Worm (Caenorhabditis elegans) whole organism, L1 larva: Measurements from ENCODE around the gene AC3.12.

Experiments
- mdl-1 ChIP-seq, 2 experiments: fragments of 150-350 bp; optimal IDR thresholded peaks; 2 replicates each; lab custom pipeline; 2014 to 2017; ENCODE audit warnings: missing biosample characterization in 2 of 2, missing genetic modification characterization in 2 of 2, inconsistent platforms in 1 of 2
- swsn-7 ChIP-seq: sonication (generic microtip); optimal IDR thresholded peaks from 2 replicates; lab custom pipeline; 2016; ENCODE audit warnings: missing genetic modification characterization, missing compliant biosample characterization
- xbp-1 ChIP-seq: sonication (generic microtip); optimal IDR thresholded peaks from 2 replicates; lab custom pipeline; 2016; ENCODE audit warnings: missing genetic modification characterization, missing compliant biosample characterization
- zag-1 ChIP-seq: fragments of 150-350 bp; optimal IDR thresholded peaks from 2 replicates; lab custom pipeline; 2014; ENCODE audit warnings: missing biosample characterization, missing genetic modification characterization

- TF ChIP-seq swsn-7 (tag; lab: Kevin White, UChicago) (no peak), zag-1 (tag; lab: Kevin White, UChicago) (no peak), mdl-1 (tag; optimal IDR thresholded peaks at IDR 0.05; lab: Kevin White, UChicago) (no peak), xbp-1 (tag; lab: Kevin White, UChicago) (no peak)
Measured at ce11 chrV:10363834-10364233, 15.4 kb downstream of the AC3.12 start.
